Worm (Caenorhabditis elegans): ENCODE measurements around the gene slc-25A18.2.

- no peak for TF ChIP-seq pha-4 (tag; optimal IDR thresholded peaks at IDR 0.05)
- no peak for TF ChIP-seq lin-39 (tag; optimal IDR thresholded peaks at IDR 0.05)
- no peak for TF ChIP-seq ceh-9 (tag; optimal IDR thresholded peaks at IDR 0.05)
- no peak for TF ChIP-seq ama-1 (optimal IDR thresholded peaks at IDR 0.05)
- no peak for TF ChIP-seq nhr-28 (tag; optimal IDR thresholded peaks at IDR 0.05)
- no peak for TF ChIP-seq unc-62 (GFP tag; optimal IDR thresholded peaks at IDR 0.05)
- no peak for TF ChIP-seq fkh-2 (tag; optimal IDR thresholded peaks at IDR 0.05)
- TF ChIP-seq nhr-11 (tag; optimal IDR thresholded peaks at IDR 0.05) = no peak
- no peak for TF ChIP-seq nhr-76 (tag; optimal IDR thresholded peaks at IDR 0.05)
Measured at ce11 chrIV:7428347-7428746, 46.5 kb upstream of the slc-25A18.2 start.

Measured in whole organism, L3 larva.